Worm (Caenorhabditis elegans): Measurements from ENCODE around the gene F25D1.8.

DNA sequence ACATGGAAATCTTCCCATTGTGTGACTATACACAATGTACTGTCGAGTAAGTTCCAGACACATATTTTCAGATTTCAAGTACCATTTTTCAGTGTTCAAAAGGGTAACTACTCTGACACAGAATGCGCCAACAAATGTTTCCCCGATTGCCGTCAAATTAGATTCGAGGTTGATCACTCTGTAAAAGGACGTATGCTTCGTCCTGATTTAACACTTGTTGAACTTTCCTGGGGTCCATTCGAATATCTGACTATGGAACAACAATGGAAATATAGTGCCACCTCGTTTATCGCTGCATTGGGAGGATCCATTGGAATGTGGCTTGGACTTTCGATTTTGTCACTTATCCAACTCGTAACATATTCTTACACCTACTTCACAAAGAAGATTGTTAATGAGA, 35.0 kb downstream of the F25D1.8 start:
- TF ChIP-seq snpc-4 (tag; optimal IDR thresholded peaks at IDR 0.05) = no peak
- TF ChIP-seq unc-120 (tag; optimal IDR thresholded peaks at IDR 0.05; ENCODE audit: poor library complexity, severe bottlenecking) = no peak
- TF ChIP-seq unc-62 (GFP tag; optimal IDR thresholded peaks at IDR 0.05) = no peak
- no peak for TF ChIP-seq elt-1 (tag; optimal IDR thresholded peaks at IDR 0.05; ENCODE audit: borderline replicate concordance, insufficient read depth)
- TF ChIP-seq nhr-12 (tag; optimal IDR thresholded peaks at IDR 0.05) = no peak
- no peak for TF ChIP-seq ham-2 (GFP tag; optimal IDR thresholded peaks at IDR 0.05)
- TF ChIP-seq nhr-237 (tag; optimal IDR thresholded peaks at IDR 0.05) = no peak
- TF ChIP-seq hlh-1 (tag; optimal IDR thresholded peaks at IDR 0.05) = no peak
- no peak for TF ChIP-seq drap-1 (GFP tag; optimal IDR thresholded peaks at IDR 0.05)
- no peak for TF ChIP-seq lsy-2 (tag; optimal IDR thresholded peaks at IDR 0.05)
- no peak for TF ChIP-seq unc-39 (tag; optimal IDR thresholded peaks at IDR 0.05)
- no peak for TF ChIP-seq blmp-1 (tag; optimal IDR thresholded peaks at IDR 0.05)
- no peak for TF ChIP-seq sem-2 (GFP tag; optimal IDR thresholded peaks at IDR 0.05)
- TF ChIP-seq nhr-28 (tag; optimal IDR thresholded peaks at IDR 0.05) = no peak

Measured in whole organism, mixed stage, embryonic.